Worm (Caenorhabditis elegans) whole organism, young adult: ENCODE data around the gene C48D1.5.

Experiments used
- D2030.7 ChIP-seq: fragments of 200-800 bp; sonication (Bioruptor generic); IDR thresholded peaks from 2 replicates; pipeline ENCODE4 v1.3.6; 2022; ENCODE audit warnings: missing genetic modification reagents, missing genetic modification characterization, missing compliant biosample characterization
- F33H1.4 ChIP-seq: fragments of 200-800 bp; sonication (Bioruptor generic); IDR thresholded peaks from 2 replicates; pipeline ENCODE4 v1.3.6; 2022; ENCODE audit warnings: missing genetic modification reagents, missing genetic modification characterization, missing compliant biosample characterization
- F57C9.4 ChIP-seq: sonication (generic microtip); optimal IDR thresholded peaks from 2 replicates; lab custom pipeline; 2017; ENCODE audit warnings: mild to moderate bottlenecking, missing genetic modification characterization, missing compliant biosample characterization
- K11D2.4 ChIP-seq: fragments of 200-800 bp; sonication (Bioruptor generic); IDR thresholded peaks from 2 replicates; pipeline ENCODE4 v1.3.6; 2022; ENCODE audit warnings: missing genetic modification reagents, missing genetic modification characterization, missing compliant biosample characterization
- K12H6.12 ChIP-seq: fragments of 200-800 bp; sonication (Bioruptor generic); optimal IDR thresholded peaks from 2 replicates; lab custom pipeline; 2018; ENCODE audit warnings: mild to moderate bottlenecking, missing genetic modification characterization, missing compliant biosample characterization
- Y67H2A.10 ChIP-seq: fragments of 200-800 bp; sonication (Bioruptor generic); conservative IDR thresholded peaks from 2 replicates; pipeline ENCODE4 v1.3.6; 2022; ENCODE audit warnings: missing genetic modification reagents, missing genetic modification characterization, missing compliant biosample characterization
- Y79H2A.3 ChIP-seq: fragments of 200-800 bp; sonication (Bioruptor generic); conservative IDR thresholded peaks from 2 replicates; pipeline ENCODE4 v1.3.6; 2022; ENCODE audit warnings: missing genetic modification reagents, missing genetic modification characterization, missing compliant biosample characterization
- ama-1 ChIP-seq, 3 experiments: fragments of 150-350 bp in 1 of 3; sonication (generic microtip) in 2 of 3; optimal IDR thresholded peaks; 2 replicates each; lab custom pipeline; 2014 to 2018; ENCODE audit warnings: missing biosample characterization in 2 of 3, missing genetic modification characterization in 2 of 3, missing genetic modification reagents in 2 of 3
- aptf-3 ChIP-seq: fragments of 200-800 bp; sonication (Bioruptor generic); IDR thresholded peaks from 2 replicates; pipeline ENCODE4 v1.3.6; 2022; ENCODE audit warnings: missing genetic modification characterization, missing compliant biosample characterization
- attf-5 ChIP-seq: fragments of 200-800 bp; sonication (Bioruptor generic); optimal IDR thresholded peaks from 2 replicates; lab custom pipeline; 2018; ENCODE audit warnings: mild to moderate bottlenecking, missing genetic modification characterization, missing compliant biosample characterization
- attf-6 ChIP-seq: fragments of 200-800 bp; sonication (Bioruptor generic); IDR thresholded peaks from 2 replicates; pipeline ENCODE4 v1.3.6; 2022; ENCODE audit warnings: missing genetic modification reagents, missing genetic modification characterization, missing compliant biosample characterization
- bed-2 ChIP-seq: fragments of 200-800 bp; sonication (Bioruptor generic); IDR thresholded peaks from 2 replicates; pipeline ENCODE4 v1.3.6; 2022; ENCODE audit warnings: missing genetic modification reagents, missing genetic modification characterization, missing compliant biosample characterization
- cebp-2 ChIP-seq: fragments of 200-800 bp; sonication (Bioruptor generic); IDR thresholded peaks from 2 replicates; pipeline ENCODE4 v1.3.6; 2022; ENCODE audit warnings: missing genetic modification characterization, missing compliant biosample characterization
- ceh-40 ChIP-seq: fragments of 200-800 bp; sonication (Bioruptor generic); IDR thresholded peaks from 2 replicates; pipeline ENCODE4 v1.3.6; 2022; ENCODE audit warnings: missing genetic modification characterization, missing compliant biosample characterization
- ceh-58 ChIP-seq: fragments of 200-800 bp; sonication (Bioruptor generic); IDR thresholded peaks from 2 replicates; pipeline ENCODE4 v1.3.6; 2022; ENCODE audit warnings: missing genetic modification characterization, missing compliant biosample characterization
- chd-7 ChIP-seq: sonication (generic microtip); optimal IDR thresholded peaks from 2 replicates; lab custom pipeline; 2016; ENCODE audit warnings: mild to moderate bottlenecking, missing genetic modification characterization, moderate library complexity, missing compliant biosample characterization
- dpff-1 ChIP-seq: sonication (generic microtip); optimal IDR thresholded peaks from 2 replicates; lab custom pipeline; 2017; ENCODE audit warnings: mild to moderate bottlenecking, missing genetic modification characterization, missing compliant biosample characterization
- dpl-1 ChIP-seq: fragments of 150-350 bp; optimal IDR thresholded peaks from 2 replicates; lab custom pipeline; 2014; ENCODE audit warnings: missing biosample characterization, missing genetic modification reagents, missing genetic modification characterization
- egrh-3 ChIP-seq: fragments of 200-800 bp; sonication (Bioruptor generic); IDR thresholded peaks from 2 replicates; pipeline ENCODE4 v1.3.6; 2022; ENCODE audit warnings: missing genetic modification reagents, missing genetic modification characterization, missing compliant biosample characterization
- gei-17 ChIP-seq: fragments of 200-800 bp; sonication (Bioruptor generic); optimal IDR thresholded peaks from 2 replicates; lab custom pipeline; 2018; ENCODE audit warnings: mild to moderate bottlenecking, missing genetic modification characterization, missing compliant biosample characterization
- him-1 ChIP-seq: sonication (generic microtip); optimal IDR thresholded peaks from 2 replicates; lab custom pipeline; 2016; ENCODE audit warnings: missing genotype, missing genetic modification reagents, missing genetic modification characterization, missing compliant biosample characterization
- hmg-1.2 ChIP-seq: fragments of 200-800 bp; sonication (Bioruptor generic); IDR thresholded peaks from 2 replicates; pipeline ENCODE4 v1.3.6; 2022; ENCODE audit warnings: missing genetic modification reagents, missing genetic modification characterization, missing compliant biosample characterization
- lag-1 ChIP-seq: fragments of 200-800 bp; sonication (Bioruptor generic); IDR thresholded peaks from 2 replicates; pipeline ENCODE4 v1.3.6; 2022; ENCODE audit warnings: missing genetic modification reagents, missing genetic modification characterization, missing compliant biosample characterization
- let-526 ChIP-seq: fragments of 200-800 bp; sonication (Bioruptor generic); IDR thresholded peaks from 2 replicates; pipeline ENCODE4 v1.3.6; 2022; ENCODE audit warnings: missing genetic modification reagents, missing genetic modification characterization, missing compliant biosample characterization
- let-607 ChIP-seq, 2 experiments: fragments of 200-800 bp in 1 of 2; sonication (Bioruptor generic) in 1 of 2; sonication (generic microtip) in 1 of 2; optimal IDR thresholded peaks; 2 replicates each; lab custom pipeline; 2016 to 2018; ENCODE audit warnings: mild to moderate bottlenecking in 2 of 2, missing compliant biosample characterization in 2 of 2, missing genetic modification characterization in 2 of 2, moderate library complexity in 2 of 2, missing genotype in 1 of 2
- lin-35 ChIP-seq, 3 experiments: fragments of 150-350 bp in 2 of 3; sonication (generic microtip) in 1 of 3; optimal IDR thresholded peaks; 2 replicates each; lab custom pipeline; 2014 to 2018; ENCODE audit warnings: missing biosample characterization in 3 of 3, missing genetic modification characterization in 3 of 3, missing genetic modification reagents in 3 of 3
- lir-1 ChIP-seq: fragments of 200-800 bp; sonication (Bioruptor generic); conservative IDR thresholded peaks from 2 replicates; pipeline ENCODE4 v1.3.6; 2022; ENCODE audit warnings: missing genetic modification reagents, missing genetic modification characterization, missing compliant biosample characterization
- lsy-27 ChIP-seq: sonication (generic microtip); optimal IDR thresholded peaks from 2 replicates; lab custom pipeline; 2017; ENCODE audit warnings: missing genetic modification characterization, mild to moderate bottlenecking, missing compliant biosample characterization, antibody characterized with exemption, missing genotype, borderline replicate concordance; ENCODE audit not compliant: insufficient read depth
- mcd-1 ChIP-seq: fragments of 200-800 bp; sonication (Bioruptor generic); IDR thresholded peaks from 2 replicates; pipeline ENCODE4 v1.3.6; 2022; ENCODE audit warnings: missing genetic modification reagents, missing genetic modification characterization, missing compliant biosample characterization
- mes-4 ChIP-seq: sonication (generic microtip); optimal IDR thresholded peaks from 2 replicates; lab custom pipeline; 2016; ENCODE audit warnings: missing genotype, missing genetic modification characterization, missing compliant biosample characterization
- nfya-2 ChIP-seq: fragments of 200-800 bp; sonication (Bioruptor generic); IDR thresholded peaks from 2 replicates; pipeline ENCODE4 v1.3.6; 2022; ENCODE audit warnings: missing genetic modification reagents, missing genetic modification characterization, missing compliant biosample characterization
- nhr-120 ChIP-seq: fragments of 200-800 bp; sonication (Bioruptor generic); IDR thresholded peaks from 2 replicates; pipeline ENCODE4 v1.3.6; 2022; ENCODE audit warnings: missing genetic modification characterization, missing compliant biosample characterization
- nhr-179 ChIP-seq: sonication (generic microtip); optimal IDR thresholded peaks from 2 replicates; lab custom pipeline; 2016; ENCODE audit warnings: mild to moderate bottlenecking, missing genetic modification characterization, missing compliant biosample characterization
- nhr-27 ChIP-seq: fragments of 200-800 bp; sonication (Bioruptor generic); optimal IDR thresholded peaks from 2 replicates; lab custom pipeline; 2018; ENCODE audit warnings: mild to moderate bottlenecking, missing genetic modification characterization, moderate library complexity, missing compliant biosample characterization
- nhr-90 ChIP-seq: sonication (generic microtip); optimal IDR thresholded peaks from 2 replicates; lab custom pipeline; 2016; ENCODE audit warnings: missing genotype, mild to moderate bottlenecking, missing genetic modification characterization, missing compliant biosample characterization
- repo-1 ChIP-seq: sonication (generic microtip); optimal IDR thresholded peaks from 2 replicates; lab custom pipeline; 2017; ENCODE audit warnings: mild to moderate bottlenecking, missing genetic modification characterization, missing compliant biosample characterization
- sdz-38 ChIP-seq: sonication (generic microtip); optimal IDR thresholded peaks from 2 replicates; lab custom pipeline; 2016; ENCODE audit warnings: missing genotype, missing genetic modification characterization, missing compliant biosample characterization
- sea-2 ChIP-seq: fragments of 200-800 bp; sonication (Bioruptor generic); IDR thresholded peaks from 2 replicates; pipeline ENCODE4 v1.3.6; 2022; ENCODE audit warnings: missing genetic modification characterization, missing compliant biosample characterization
- unc-130 ChIP-seq: sonication (generic microtip); optimal IDR thresholded peaks from 2 replicates; lab custom pipeline; 2016; ENCODE audit warnings: missing genetic modification reagents, missing genetic modification characterization, missing compliant biosample characterization
- xnd-1 ChIP-seq: sonication (generic microtip); optimal IDR thresholded peaks from 2 replicates; lab custom pipeline; 2016; ENCODE audit warnings: missing genotype, missing genetic modification reagents, missing genetic modification characterization, missing compliant biosample characterization
- ztf-18 ChIP-seq: sonication (generic microtip); optimal IDR thresholded peaks from 2 replicates; lab custom pipeline; 2016; ENCODE audit warnings: missing genotype, mild to moderate bottlenecking, missing genetic modification characterization, missing compliant biosample characterization
- ztf-3 ChIP-seq: fragments of 200-800 bp; sonication (Bioruptor generic); optimal IDR thresholded peaks from 2 replicates; lab custom pipeline; 2018; ENCODE audit warnings: mild to moderate bottlenecking, missing genetic modification characterization, missing compliant biosample characterization

C48D1.5 gene

ce11 chrIV:13220594-13220993 is 1.2 kb upstream of the C48D1.5 start:
- TF ChIP-seq lin-35 (GFP tag; optimal IDR thresholded peaks at IDR 0.05; lab: Kevin White, UChicago) (no peak), mes-4 (tag; lab: Kevin White, UChicago) (no peak), lag-1 (GFP tag; lab: Robert Waterston, UW) (no peak), nhr-27 (tag; lab: Kevin White, UChicago) (no peak), ceh-58 (GFP tag; lab: Robert Waterston, UW) (no peak), mcd-1 (GFP tag; lab: Robert Waterston, UW) (no peak), nhr-120 (no peak), aptf-3 (GFP tag; lab: Robert Waterston, UW) (no peak), Y67H2A.10 (no peak)

ce11 chrIV:13231393-13231792 is 9.6 kb downstream of the C48D1.5 start:
- TF ChIP-seq K12H6.12 (tag; lab: Kevin White, UChicago) (no peak), unc-130 (GFP tag; lab: Kevin White, UChicago) (no peak)

ce11 chrIV:13236485-13236884 is 14.7 kb downstream of the C48D1.5 start, which contains the start of gene pwp-1:
TSS of gene pwp-1 (minus strand) at chrIV:13236585.
- TF ChIP-seq bed-2 (no peak), ama-1 (optimal IDR thresholded peaks at IDR 0.05; lab: Kevin White, UChicago) (no peak), ama-1 (GFP tag; optimal IDR thresholded peaks at IDR 0.05; lab: Kevin White, UChicago) (no peak), F33H1.4 (GFP tag; lab: Robert Waterston, UW) (no peak), attf-5 (GFP tag; lab: Kevin White, UChicago) (no peak), lir-1 (no peak), sdz-38 (no peak), chd-7 (tag; lab: Kevin White, UChicago) (no peak), lag-1 (GFP tag; lab: Robert Waterston, UW) (no peak), ztf-3 (GFP tag; lab: Kevin White, UChicago) (no peak), dpff-1 (tag; lab: Kevin White, UChicago) (no peak), let-526 (GFP tag; lab: Robert Waterston, UW) (no peak), attf-6 (no peak), gei-17 (no peak), let-607 (tag; optimal IDR thresholded peaks at IDR 0.05; lab: Kevin White, UChicago) (no peak), sea-2 (GFP tag; lab: Robert Waterston, UW) (no peak)

DNA sequence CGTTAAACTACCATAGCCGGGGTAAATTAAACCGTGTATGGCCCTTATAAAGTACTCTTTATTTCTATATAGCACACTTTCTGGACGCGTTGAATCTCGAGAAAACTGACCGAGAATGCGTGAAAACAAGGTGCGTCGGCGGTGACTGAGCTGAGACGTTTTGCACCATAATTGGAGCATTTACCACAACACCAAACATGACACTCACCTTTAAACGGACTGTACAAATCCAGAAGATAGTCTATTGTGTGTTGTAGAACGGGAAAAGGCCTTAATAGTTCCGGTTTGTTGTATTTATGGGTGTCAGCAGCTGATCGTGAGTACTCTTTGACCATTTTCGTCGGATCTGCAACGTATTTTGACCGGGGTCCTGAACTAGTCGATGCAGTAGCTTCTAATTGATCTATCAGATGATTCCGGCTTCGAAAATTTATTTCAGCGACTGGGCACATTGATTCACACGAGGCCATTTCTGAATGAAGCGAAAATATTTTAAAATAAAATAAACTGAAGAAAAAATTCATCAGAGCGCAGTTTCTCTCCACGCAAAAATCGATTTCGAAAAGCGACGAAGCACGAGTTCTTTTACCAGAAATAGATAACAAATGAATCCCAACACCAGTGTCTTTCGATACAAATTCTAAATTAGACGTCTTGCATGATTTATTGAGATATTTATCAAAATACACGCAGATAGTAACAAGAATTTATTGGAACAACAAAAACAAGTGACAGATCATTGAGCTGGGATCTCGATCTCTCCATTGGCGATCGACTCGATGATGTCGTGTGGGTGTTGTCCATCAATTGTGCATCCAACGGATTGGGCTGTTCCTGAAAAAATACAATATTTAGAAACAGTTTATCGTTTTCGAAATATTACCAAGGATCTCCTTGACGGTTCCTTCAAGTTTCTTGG is 17.4 kb downstream of the C48D1.5 start, which contains the start of gene tag-115:
Gene tag-115, minus strand, starts transcription at position 472 of the 919 bp plus-strand sequence.
- peak; percentile 54 for TF ChIP-seq xnd-1 (tag; lab: Kevin White, UChicago)
- no peak for TF ChIP-seq egrh-3 (GFP tag; lab: Robert Waterston, UW)
- peak; percentile 43; the same call in 1 of the 2 replicates for TF ChIP-seq D2030.7 (GFP tag; lab: Robert Waterston, UW)
- no peak for TF ChIP-seq sea-2 (GFP tag; lab: Robert Waterston, UW)
- no peak for TF ChIP-seq nfya-2 (GFP tag; lab: Robert Waterston, UW)
- TF ChIP-seq nhr-90 (tag; lab: Kevin White, UChicago), result peak; percentile 1
- TF ChIP-seq him-1 (tag; lab: Kevin White, UChicago), result no peak
- TF ChIP-seq nhr-179 (tag; lab: Kevin White, UChicago), result no peak
- TF ChIP-seq chd-7 (tag; lab: Kevin White, UChicago), result no peak
- no peak for TF ChIP-seq ceh-40
- TF ChIP-seq K11D2.4 (GFP tag; lab: Robert Waterston, UW), result no peak
- TF ChIP-seq mcd-1 (GFP tag; lab: Robert Waterston, UW), result peak; percentile 66
- peak; percentile 44; the same call in 1 of the 2 replicates for TF ChIP-seq hmg-1.2 (GFP tag; lab: Robert Waterston, UW)
- peak; percentile 91 for TF ChIP-seq cebp-2 (GFP tag; lab: Robert Waterston, UW)
- no peak for TF ChIP-seq F57C9.4
- no peak for TF ChIP-seq lsy-27
- TF ChIP-seq Y79H2A.3, result no peak
- TF ChIP-seq ztf-18 (tag; lab: Kevin White, UChicago), result peak; percentile 16
- TF ChIP-seq nhr-120, result no peak
- TF ChIP-seq repo-1, result peak; percentile 65
- no peak for TF ChIP-seq dpl-1 (GFP tag; lab: Kevin White, UChicago)
